Fruit fly (Drosophila melanogaster) whole organism, embryonic: ENCODE data around the gene Pph13.

Source experiments
- B-H1 ChIP-seq: fragments of 200-800 bp; sonication (Bioruptor generic); IDR thresholded peaks from 3 replicates; pipeline ENCODE4 v1.3.6; 2022; ENCODE audit warnings: missing biosample characterization, missing genetic modification characterization
- CG10274 ChIP-seq: fragments of 200-800 bp; sonication (Bioruptor generic); optimal IDR thresholded peaks from 3 replicates; lab custom pipeline; 2017; ENCODE audit warnings: missing biosample characterization, mild to moderate bottlenecking, missing genetic modification characterization
- CG10959 ChIP-seq: fragments of 200-800 bp; sonication (Bioruptor generic); IDR thresholded peaks from 2 replicates; pipeline ENCODE4 v1.3.6; 2022; ENCODE audit warnings: missing biosample characterization, missing genetic modification characterization
- CG11085 ChIP-seq: fragments of 200-800 bp; sonication (Bioruptor generic); IDR thresholded peaks from 2 replicates; pipeline ENCODE4 v1.3.6; 2022; ENCODE audit warnings: missing biosample characterization, missing genetic modification characterization
- CG11398 ChIP-seq: fragments of 200-800 bp; sonication (Bioruptor generic); optimal IDR thresholded peaks from 2 replicates; lab custom pipeline; 2016; ENCODE audit warnings: missing biosample characterization, missing genetic modification characterization
- CG11456 ChIP-seq: fragments of 200-800 bp; sonication (Bioruptor generic); IDR thresholded peaks from 3 replicates; pipeline ENCODE4 v1.3.6; 2022; ENCODE audit warnings: missing biosample characterization, missing genetic modification characterization
- CG11723 ChIP-seq: fragments of 200-800 bp; sonication (Bioruptor generic); optimal IDR thresholded peaks from 2 replicates; lab custom pipeline; 2017; ENCODE audit warnings: missing biosample characterization, mild to moderate bottlenecking, missing genetic modification characterization
- CG17328 ChIP-seq: fragments of 200-800 bp; sonication (Bioruptor generic); IDR thresholded peaks from 2 replicates; pipeline ENCODE4 v1.3.6; 2022; ENCODE audit warnings: missing biosample characterization, missing genetic modification characterization
- CG32772 ChIP-seq: fragments of 200-800 bp; sonication (Bioruptor generic); IDR thresholded peaks from 2 replicates; pipeline ENCODE4 v1.3.6; 2022; ENCODE audit warnings: missing biosample characterization, missing genetic modification characterization
- CG6854 ChIP-seq: fragments of 200-800 bp; sonication (Bioruptor generic); optimal IDR thresholded peaks from 3 replicates; lab custom pipeline; 2017; ENCODE audit warnings: missing biosample characterization, mild to moderate bottlenecking, missing genetic modification characterization
- CG7745 ChIP-seq: fragments of 200-800 bp; sonication (Bioruptor generic); optimal IDR thresholded peaks from 2 replicates; lab custom pipeline; 2018; ENCODE audit warnings: missing biosample characterization, mild to moderate bottlenecking, missing genetic modification characterization, moderate library complexity
- CG8944 ChIP-seq: fragments of 200-800 bp; sonication (Bioruptor generic); optimal IDR thresholded peaks from 3 replicates; lab custom pipeline; 2016; ENCODE audit warnings: missing biosample characterization, missing genetic modification characterization
- CG9609 ChIP-seq: fragments of 200-800 bp; sonication (Bioruptor generic); optimal IDR thresholded peaks from 3 replicates; lab custom pipeline; 2016; ENCODE audit warnings: missing biosample characterization, missing genetic modification characterization
- Deaf1 ChIP-seq: fragments of 200-800 bp; optimal IDR thresholded peaks from 3 replicates; lab custom pipeline; 2019; ENCODE audit warnings: missing biosample characterization, mild to moderate bottlenecking, missing genetic modification characterization, moderate library complexity
- Dfd ChIP-seq, 2 experiments: fragments of >200 bp; optimal IDR thresholded peaks; 2 replicates each; lab custom pipeline; 2017; ENCODE audit warnings: missing biosample characterization in 2 of 2, missing genetic modification characterization in 2 of 2
- Drgx ChIP-seq: fragments of 200-800 bp; sonication (Bioruptor generic); IDR thresholded peaks from 2 replicates; pipeline ENCODE4 v1.3.6; 2022; ENCODE audit warnings: missing biosample characterization, missing genetic modification characterization
- Fer1 ChIP-seq: fragments of 200-800 bp; sonication (Bioruptor generic); optimal IDR thresholded peaks from 2 replicates; lab custom pipeline; 2017; ENCODE audit warnings: missing biosample characterization, mild to moderate bottlenecking, missing genetic modification characterization
- Fer2 ChIP-seq: fragments of 200-800 bp; sonication (Bioruptor generic); optimal IDR thresholded peaks from 2 replicates; lab custom pipeline; 2018; ENCODE audit warnings: missing biosample characterization, mild to moderate bottlenecking, missing genetic modification characterization, moderate library complexity
- Max ChIP-seq: fragments of 200-800 bp; sonication (Bioruptor generic); optimal IDR thresholded peaks from 2 replicates; lab custom pipeline; 2016; ENCODE audit warnings: missing biosample characterization, mild to moderate bottlenecking, missing genetic modification characterization
- NC2α ChIP-seq: fragments of 200-800 bp; sonication (Bioruptor generic); optimal IDR thresholded peaks from 2 replicates; lab custom pipeline; 2016; ENCODE audit warnings: missing biosample characterization, missing genetic modification characterization
- NK7.1 ChIP-seq: fragments of 200-800 bp; sonication (Bioruptor generic); optimal IDR thresholded peaks from 3 replicates; lab custom pipeline; 2016; ENCODE audit warnings: missing biosample characterization, missing genetic modification characterization
- Rx ChIP-seq: fragments of 200-800 bp; sonication (Bioruptor generic); IDR thresholded peaks from 2 replicates; pipeline ENCODE4 v1.3.6; 2022; ENCODE audit warnings: missing biosample characterization, missing genetic modification characterization
- Spps ChIP-seq: fragments of 200-800 bp; sonication (Bioruptor generic); optimal IDR thresholded peaks from 2 replicates; lab custom pipeline; 2018; ENCODE audit warnings: missing biosample characterization, mild to moderate bottlenecking, missing genetic modification characterization
- Stat92E ChIP-seq, 3 experiments: fragments of >200 bp in 2 of 3; fragments of 200-800 bp in 1 of 3; sonication (Bioruptor generic) in 1 of 3; optimal IDR thresholded peaks; 2 replicates each; lab custom pipeline; 2017 to 2019; ENCODE audit warnings: missing biosample characterization in 3 of 3, missing genetic modification characterization in 3 of 3, mild to moderate bottlenecking in 1 of 3, moderate library complexity in 1 of 3
- TFAM ChIP-seq: fragments of 200-800 bp; sonication (Bioruptor generic); optimal IDR thresholded peaks from 2 replicates; lab custom pipeline; 2017; ENCODE audit warnings: missing biosample characterization, missing genetic modification characterization, inconsistent platforms
- Xrp1 ChIP-seq: fragments of 200-800 bp; sonication (Bioruptor generic); IDR thresholded peaks from 2 replicates; pipeline ENCODE4 v1.3.6; 2022; ENCODE audit warnings: missing biosample characterization, missing genetic modification characterization
- ac ChIP-seq: fragments of 200-800 bp; sonication (Bioruptor generic); optimal IDR thresholded peaks from 3 replicates; lab custom pipeline; 2017; ENCODE audit warnings: missing biosample characterization, mild to moderate bottlenecking, missing genetic modification characterization
- bowl ChIP-seq: fragments of 200-800 bp; sonication (Bioruptor generic); IDR thresholded peaks from 2 replicates; pipeline ENCODE4 v1.3.6; 2022; ENCODE audit warnings: missing biosample characterization, missing genetic modification characterization
- cg ChIP-seq: fragments of 200-800 bp; sonication (Bioruptor generic); optimal IDR thresholded peaks from 3 replicates; lab custom pipeline; 2019; ENCODE audit warnings: missing biosample characterization, mild to moderate bottlenecking, missing genetic modification characterization, moderate library complexity
- chif ChIP-seq, 2 experiments: fragments of 200-800 bp; sonication (Bioruptor generic); optimal IDR thresholded peaks; 3 replicates each; lab custom pipeline; 2016; ENCODE audit warnings: missing biosample characterization in 2 of 2, missing genetic modification characterization in 2 of 2
- croc ChIP-seq: fragments of 200-800 bp; sonication (Bioruptor generic); conservative IDR thresholded peaks from 3 replicates; pipeline ENCODE4 v1.3.6; 2022; ENCODE audit warnings: missing biosample characterization, missing genetic modification characterization
- crol ChIP-seq: fragments of 200-800 bp; sonication (Bioruptor generic); IDR thresholded peaks from 2 replicates; pipeline ENCODE4 v1.3.6; 2022; ENCODE audit warnings: missing biosample characterization, missing genetic modification characterization
- fd102C ChIP-seq: fragments of 200-800 bp; sonication (Bioruptor generic); optimal IDR thresholded peaks from 2 replicates; lab custom pipeline; 2018; ENCODE audit warnings: missing biosample characterization, mild to moderate bottlenecking, missing genetic modification characterization, moderate library complexity
- gfzf ChIP-seq: fragments of 200-800 bp; sonication (Bioruptor generic); optimal IDR thresholded peaks from 2 replicates; lab custom pipeline; 2016; ENCODE audit warnings: missing biosample characterization, mild to moderate bottlenecking, missing genetic modification characterization, moderate library complexity
- jing ChIP-seq: fragments of 200-800 bp; sonication (Bioruptor generic); optimal IDR thresholded peaks from 2 replicates; lab custom pipeline; 2018; ENCODE audit warnings: missing biosample characterization, mild to moderate bottlenecking, missing genetic modification characterization
- jumu ChIP-seq: fragments of 200-800 bp; sonication (Bioruptor generic); optimal IDR thresholded peaks from 3 replicates; lab custom pipeline; 2016; ENCODE audit warnings: missing biosample characterization, missing genetic modification characterization
- lov ChIP-seq, 2 experiments: fragments of 200-800 bp in 1 of 2; fragments of >200 bp in 1 of 2; sonication (Bioruptor generic) in 1 of 2; IDR thresholded peaks in 1 of 2; optimal IDR thresholded peaks in 1 of 2; 2 replicates in 1 of 2; 3 replicates in 1 of 2; pipeline versions ENCODE4 v1.3.6 to Lab custom; 2017 to 2022; ENCODE audit warnings: missing biosample characterization in 1 of 2, missing genetic modification characterization in 1 of 2
- mirr ChIP-seq: fragments of 200-800 bp; sonication (Bioruptor generic); optimal IDR thresholded peaks from 3 replicates; lab custom pipeline; 2018; ENCODE audit warnings: missing biosample characterization, mild to moderate bottlenecking, missing genetic modification characterization
- nerfin-1 ChIP-seq: fragments of 200-800 bp; sonication (Bioruptor generic); optimal IDR thresholded peaks from 3 replicates; lab custom pipeline; 2019; ENCODE audit warnings: missing biosample characterization, mild to moderate bottlenecking, missing genetic modification characterization, moderate library complexity
- nmo ChIP-seq: fragments of 200-800 bp; sonication (Bioruptor generic); optimal IDR thresholded peaks from 2 replicates; lab custom pipeline; 2018; ENCODE audit warnings: missing biosample characterization, mild to moderate bottlenecking, missing genetic modification characterization, moderate library complexity
- pita ChIP-seq: fragments of 200-800 bp; sonication (Bioruptor generic); optimal IDR thresholded peaks from 2 replicates; lab custom pipeline; 2017; ENCODE audit warnings: missing biosample characterization, mild to moderate bottlenecking, missing genetic modification characterization
- psq ChIP-seq: fragments of 200-800 bp; sonication (Bioruptor generic); optimal IDR thresholded peaks from 2 replicates; lab custom pipeline; 2017; ENCODE audit warnings: missing biosample characterization, missing genetic modification characterization
- pzg ChIP-seq: fragments of 200-800 bp; sonication (Bioruptor generic); optimal IDR thresholded peaks from 3 replicates; lab custom pipeline; 2018; ENCODE audit warnings: missing biosample characterization, mild to moderate bottlenecking, missing genetic modification characterization, moderate library complexity
- ranshi ChIP-seq: fragments of 200-800 bp; sonication (Bioruptor generic); IDR thresholded peaks from 2 replicates; pipeline ENCODE4 v1.3.6; 2022; ENCODE audit warnings: missing biosample characterization, missing genetic modification characterization
- row ChIP-seq: fragments of 200-800 bp; sonication (Bioruptor generic); IDR thresholded peaks from 3 replicates; pipeline ENCODE4 v1.3.6; 2022; ENCODE audit warnings: missing biosample characterization, missing genetic modification characterization
- salm ChIP-seq: fragments of 200-800 bp; sonication (Bioruptor generic); optimal IDR thresholded peaks from 2 replicates; lab custom pipeline; 2018; ENCODE audit warnings: missing biosample characterization, mild to moderate bottlenecking, missing genetic modification characterization
- slbo ChIP-seq: fragments of 200-800 bp; sonication (Bioruptor generic); IDR thresholded peaks from 2 replicates; pipeline ENCODE4 v1.3.6; 2022; ENCODE audit warnings: missing biosample characterization, missing genetic modification characterization
- slp2 ChIP-seq: fragments of 200-800 bp; sonication (Bioruptor generic); optimal IDR thresholded peaks from 2 replicates; lab custom pipeline; 2016; ENCODE audit warnings: missing biosample characterization, missing genetic modification characterization
- stwl ChIP-seq: fragments of 200-800 bp; sonication (Bioruptor generic); optimal IDR thresholded peaks from 3 replicates; lab custom pipeline; 2018; ENCODE audit warnings: missing biosample characterization, mild to moderate bottlenecking, missing genetic modification characterization, moderate library complexity
- wdn ChIP-seq: fragments of 200-800 bp; sonication (Bioruptor generic); IDR thresholded peaks from 2 replicates; pipeline ENCODE4 v1.3.6; 2022; ENCODE audit warnings: missing biosample characterization, missing genetic modification characterization
- wek ChIP-seq: fragments of 200-800 bp; sonication (Bioruptor generic); optimal IDR thresholded peaks from 3 replicates; lab custom pipeline; 2018; ENCODE audit warnings: missing biosample characterization, mild to moderate bottlenecking, missing genetic modification characterization, moderate library complexity

Gene Pph13

dm6 chr2L:568030-568429 is 9.3 kb upstream of the Pph13 start, which contains the start of the genes Nle and Sf3b1 (continued):
- TF ChIP-seq Spps (tag; lab: Kevin White, UChicago), result peak; percentile 31
- no peak for TF ChIP-seq CG11085
- peak; percentile 74 for TF ChIP-seq gfzf (GFP tag; lab: Kevin White, UChicago)
- TF ChIP-seq Rx (GFP tag; lab: Robert Waterston, UW), result no peak
- no peak for TF ChIP-seq crol (GFP tag; lab: Robert Waterston, UW)
- TF ChIP-seq nerfin-1 (tag; lab: Kevin White, UChicago), result peak; percentile 71
- no peak for TF ChIP-seq lov (optimal IDR thresholded peaks at IDR 0.05; lab: Kevin White, UChicago)
- no peak for TF ChIP-seq lov (GFP tag; IDR thresholded peaks at IDR 0.05; lab: Robert Waterston, UW)
- TF ChIP-seq CG9609 (GFP tag; lab: Kevin White, UChicago), result peak; percentile 17
- TF ChIP-seq Xrp1 (GFP tag; lab: Robert Waterston, UW), result peak; percentile 50; the same call in 1 of the 2 replicates
- TF ChIP-seq CG6854, result no peak
- no peak for TF ChIP-seq jing (GFP tag; lab: Kevin White, UChicago)
- TF ChIP-seq jumu (GFP tag; lab: Kevin White, UChicago), result peak; percentile 37
- peak; percentile 48 for TF ChIP-seq psq (GFP tag; lab: Kevin White, UChicago)
- no peak for TF ChIP-seq Dfd (GFP tag; optimal IDR thresholded peaks at IDR 0.05; lab: Kevin White, UChicago)
- TF ChIP-seq mirr (GFP tag; lab: Kevin White, UChicago), result peak; percentile 45
- TF ChIP-seq Drgx, result no peak
- no peak for TF ChIP-seq CG11398 (GFP tag; lab: Kevin White, UChicago)
- TF ChIP-seq Max (GFP tag; lab: Kevin White, UChicago), result peak; percentile 89
- no peak for TF ChIP-seq pita
- TF ChIP-seq ac, result no peak
- no peak for TF ChIP-seq CG11723 (GFP tag; lab: Kevin White, UChicago)
- no peak for TF ChIP-seq cg (GFP tag; lab: Kevin White, UChicago)
- peak; percentile 53 for TF ChIP-seq Fer2 (tag; lab: Kevin White, UChicago)
- 0 out of 3 replicates have a peak, but pooled peaks have one; percentile 21 for TF ChIP-seq croc (GFP tag; lab: Robert Waterston, UW)
- TF ChIP-seq TFAM (GFP tag; lab: Kevin White, UChicago), result no peak
- TF ChIP-seq slbo (GFP tag; lab: Robert Waterston, UW), result peak; percentile 76
- TF ChIP-seq stwl, result peak; percentile 91
- TF ChIP-seq NK7.1, result no peak
- no peak for TF ChIP-seq salm (tag; lab: Kevin White, UChicago)
- no peak for TF ChIP-seq CG7745
- no peak for TF ChIP-seq wdn (GFP tag; lab: Robert Waterston, UW)
- peak; percentile 23; the same call in 1 of the 2 replicates for TF ChIP-seq CG32772 (GFP tag; lab: Robert Waterston, UW)
- TF ChIP-seq B-H1, result no peak
- peak; percentile 46 for TF ChIP-seq Fer1 (GFP tag; lab: Kevin White, UChicago)
- no peak for TF ChIP-seq NC2α (GFP tag; lab: Kevin White, UChicago)
- TF ChIP-seq CG11456, result no peak
- no peak for TF ChIP-seq wek
- TF ChIP-seq chif (GFP tag; optimal IDR thresholded peaks at IDR 0.05; lab: Kevin White, UChicago), result peak in 1 of 2 experiments; percentile 37
- no peak for TF ChIP-seq Deaf1 (tag; lab: Kevin White, UChicago)
- no peak for TF ChIP-seq fd102C
- TF ChIP-seq CG8944, result peak; percentile 35
- peak; percentile 71 for TF ChIP-seq nmo (GFP tag; lab: Kevin White, UChicago)
- TF ChIP-seq ranshi, result no peak
- TF ChIP-seq slp2 (GFP tag; lab: Kevin White, UChicago), result peak; percentile 37
- TF ChIP-seq row (GFP tag; lab: Robert Waterston, UW), result peak; percentile 88
- no peak for TF ChIP-seq CG10959 (GFP tag; lab: Robert Waterston, UW)
- TF ChIP-seq Stat92E (GFP tag; optimal IDR thresholded peaks at IDR 0.05; lab: Kevin White, UChicago), result peak in 1 of 3 experiments; percentile 35
- TF ChIP-seq bowl, result no peak
- TF ChIP-seq CG10274, result no peak
- TF ChIP-seq CG17328 (GFP tag; lab: Robert Waterston, UW), result 0 out of 2 replicates have a peak, but pooled peaks have one; percentile 2
- peak; percentile 92 for TF ChIP-seq pzg (GFP tag; lab: Kevin White, UChicago)
